Fruit fly (Drosophila melanogaster): ENCODE results near the gene CG2150.

The CG2150 gene

dm6 chr3R:31713306-31714123, 51.1 kb downstream of the CG2150 start, which contains the start of gene ttk (continued):
- TF ChIP-seq CG11695 (GFP tag; IDR thresholded peaks at IDR 0.05) (no peak), gsb-n (tag; optimal IDR thresholded peaks at IDR 0.05) (no peak), CTCF (GFP tag; optimal IDR thresholded peaks at IDR 0.05) (no peak), wdn (GFP tag; IDR thresholded peaks at IDR 0.05) (no peak), Hr3 (GFP tag; optimal IDR thresholded peaks at IDR 0.05) (no peak), sr (GFP tag; IDR thresholded peaks at IDR 0.05) (no peak), CG18599 (GFP tag; optimal IDR thresholded peaks at IDR 0.05) (no peak), da (GFP tag; optimal IDR thresholded peaks at IDR 0.05) (no peak), Lhr (GFP tag; optimal IDR thresholded peaks at IDR 0.05) (no peak), CG10654 (GFP tag; optimal IDR thresholded peaks at IDR 0.05) (no peak), bcd (GFP tag; optimal IDR thresholded peaks at IDR 0.05) (no peak), NfI (GFP tag; optimal IDR thresholded peaks at IDR 0.05) (no peak), lmd (GFP tag; IDR thresholded peaks at IDR 0.05) (no peak), CG6175 (GFP tag; IDR thresholded peaks at IDR 0.05) (no peak), CG12219 (GFP tag; optimal IDR thresholded peaks at IDR 0.05) (no peak), wor (GFP tag; IDR thresholded peaks at IDR 0.05) (no peak), ato (GFP tag; IDR thresholded peaks at IDR 0.05; ENCODE audit: partially characterized antibody) (no peak), Deaf1 (tag; optimal IDR thresholded peaks at IDR 0.05) (peak; percentile 87), h (optimal IDR thresholded peaks at IDR 0.05) (no peak), CG8944 (GFP tag; optimal IDR thresholded peaks at IDR 0.05) (no peak), CG9797 (GFP tag; optimal IDR thresholded peaks at IDR 0.05) (no peak), unc-4 (GFP tag; IDR thresholded peaks at IDR 0.05; ENCODE audit: partially characterized antibody) (peak; percentile 44), CG15514 (GFP tag; optimal IDR thresholded peaks at IDR 0.05) (no peak), Sox100B (GFP tag; optimal IDR thresholded peaks at IDR 0.05) (no peak), Mes4 (GFP tag; optimal IDR thresholded peaks at IDR 0.05) (no peak), CkIIα-i1 (GFP tag; IDR thresholded peaks at IDR 0.05) (no peak), CG18619 (GFP tag; optimal IDR thresholded peaks at IDR 0.05) (no peak), pzg (GFP tag; optimal IDR thresholded peaks at IDR 0.05) (no peak), NC2α (GFP tag; optimal IDR thresholded peaks at IDR 0.05) (no peak), lbe (GFP tag; optimal IDR thresholded peaks at IDR 0.05) (peak; percentile 48), Bteb2 (GFP tag; optimal IDR thresholded peaks at IDR 0.05) (no peak), CG32772 (GFP tag; IDR thresholded peaks at IDR 0.05) (no peak), Stat92E (GFP tag; optimal IDR thresholded peaks at IDR 0.05) (no peak), BtbVII (GFP tag; optimal IDR thresholded peaks at IDR 0.05) (no peak), Chrac-16 (GFP tag; optimal IDR thresholded peaks at IDR 0.05) (no peak), crol (GFP tag; IDR thresholded peaks at IDR 0.05) (peak; percentile 96), dmrt99B (tag; optimal IDR thresholded peaks at IDR 0.05) (peak; percentile 13), Hmr (GFP tag; optimal IDR thresholded peaks at IDR 0.05) (no peak), luna (GFP tag; optimal IDR thresholded peaks at IDR 0.05) (no peak), Poxn (GFP tag; IDR thresholded peaks at IDR 0.05) (no peak), CG12942 (GFP tag; optimal IDR thresholded peaks at IDR 0.05) (no peak), Kr (GFP tag; optimal IDR thresholded peaks at IDR 0.05) (no peak), amos (GFP tag; IDR thresholded peaks at IDR 0.05; ENCODE audit: partially characterized antibody) (no peak), CG16779 (GFP tag; IDR thresholded peaks at IDR 0.05) (no peak), Spps (tag; optimal IDR thresholded peaks at IDR 0.05) (no peak), CG4360 (GFP tag; IDR thresholded peaks at IDR 0.05) (0 out of 2 replicates have a peak, but pooled peaks have one; percentile 54), CG7372 (GFP tag; IDR thresholded peaks at IDR 0.05) (no peak), hkb (optimal IDR thresholded peaks at IDR 0.05) (no peak), hkb (GFP tag; IDR thresholded peaks at IDR 0.05) (no peak), NFAT (GFP tag; IDR thresholded peaks at IDR 0.05) (no peak), CG18476 (GFP tag; optimal IDR thresholded peaks at IDR 0.05) (no peak)

Data from whole organism, embryonic.